Worm (Caenorhabditis elegans) whole organism, L4 larva: ENCODE measurements around the gene col-96.

Experiments used
- R02D3.7 ChIP-seq: fragments of 150-350 bp; sonication (generic microtip); optimal IDR thresholded peaks from 3 replicates; lab custom pipeline; 2014; ENCODE audit warnings: missing biosample characterization, missing genetic modification characterization
- ceh-62 ChIP-seq: sonication (generic microtip); optimal IDR thresholded peaks from 2 replicates; lab custom pipeline; 2017; ENCODE audit warnings: missing biosample characterization, missing genetic modification characterization
- lin-39 ChIP-seq: fragments of 150-350 bp; optimal IDR thresholded peaks from 2 replicates; lab custom pipeline; 2014; ENCODE audit warnings: missing biosample characterization, missing genetic modification reagents, missing genetic modification characterization
- zag-1 ChIP-seq: fragments of 150-350 bp; optimal IDR thresholded peaks from 2 replicates; lab custom pipeline; 2014; ENCODE audit warnings: missing biosample characterization, missing genetic modification characterization
- ztf-11 ChIP-seq: fragments of 150-350 bp; optimal IDR thresholded peaks from 2 replicates; lab custom pipeline; 2014; ENCODE audit warnings: missing biosample characterization, missing genetic modification characterization

ce11 chrIII:11666819-11667218 is 39.7 kb downstream of the col-96 start:
- TF ChIP-seq R02D3.7 (tag; lab: Kevin White, UChicago) (no peak), ceh-62 (tag; lab: Kevin White, UChicago) (no peak), ztf-11 (tag; lab: Kevin White, UChicago) (no peak), zag-1 (no peak), lin-39 (tag; lab: Kevin White, UChicago) (no peak)
